Fruit fly (Drosophila melanogaster) S2 (cell line): ENCODE data around the gene CG14450.

Source experiments
- CG8478 ChIP-seq: fragments of >200 bp; optimal IDR thresholded peaks from 2 replicates; lab custom pipeline; 2018
- CTCF ChIP-seq, 2 experiments: fragments of >200 bp; optimal IDR thresholded peaks; 2 replicates each; lab custom pipeline; 2018

dm6 chr3L:22686987-22687386, 40.6 kb downstream of the CG14450 start, which contains the start of the genes CG14455 and CG14456:
- no peak for TF ChIP-seq CG8478 (lab: Kevin White, UChicago)
- no peak for TF ChIP-seq CTCF (optimal IDR thresholded peaks at IDR 0.05; lab: Kevin White, UChicago)
